Worm (Caenorhabditis elegans): ENCODE measurements around the gene W09C2.7.

Gene W09C2.7

ce11 chrIV:9671001-9671652 lies 49.0 kb upstream of the W09C2.7 start (continued):
- no peak for TF ChIP-seq Y116A8C.19 (tag; optimal IDR thresholded peaks at IDR 0.05; ENCODE audit: borderline replicate concordance)
- peak; percentile 79 for TF ChIP-seq nhr-77 (tag; optimal IDR thresholded peaks at IDR 0.05)
- TF ChIP-seq nhr-11 (tag; optimal IDR thresholded peaks at IDR 0.05): no peak
- peak; percentile 58 for TF ChIP-seq hpl-2 (GFP tag; optimal IDR thresholded peaks at IDR 0.05)
- no peak for TF ChIP-seq unc-98 (GFP tag; IDR thresholded peaks at IDR 0.05)
- no peak for TF ChIP-seq fkh-10 (GFP tag; optimal IDR thresholded peaks at IDR 0.05)
- TF ChIP-seq swsn-7 (tag; optimal IDR thresholded peaks at IDR 0.05): peak; percentile 43
- TF ChIP-seq ceh-63 (GFP tag; optimal IDR thresholded peaks at IDR 0.05): no peak
- peak; percentile 60 for TF ChIP-seq elt-2 (tag; optimal IDR thresholded peaks at IDR 0.05)
- TF ChIP-seq mef-2 (tag; optimal IDR thresholded peaks at IDR 0.05): no peak
- no peak for TF ChIP-seq ceh-82 (tag; optimal IDR thresholded peaks at IDR 0.05)
- no peak for TF ChIP-seq unc-62 (GFP tag; optimal IDR thresholded peaks at IDR 0.05)
- no peak for TF ChIP-seq nhr-84 (tag; optimal IDR thresholded peaks at IDR 0.05)
- TF ChIP-seq blmp-1 (tag; optimal IDR thresholded peaks at IDR 0.05): peak; percentile 84
- peak in 4 of 6 experiments; percentile 13 to 68 (median 24) for TF ChIP-seq elt-3 (tag; optimal IDR thresholded peaks at IDR 0.05)
- peak in 1 of 2 experiments; percentile 69 for TF ChIP-seq lin-35 (GFP tag; optimal IDR thresholded peaks at IDR 0.05)
- peak; percentile 11 for TF ChIP-seq lin-13 (GFP tag; optimal IDR thresholded peaks at IDR 0.05)
- no peak; the same call in 1 of the 2 replicates for TF ChIP-seq isw-1 (GFP tag; IDR thresholded peaks at IDR 0.05)
- peak; percentile 10 for TF ChIP-seq jun-1 (tag; optimal IDR thresholded peaks at IDR 0.05)
- TF ChIP-seq efl-3 (GFP tag; optimal IDR thresholded peaks at IDR 0.05): no peak
- TF ChIP-seq nhr-19 (GFP tag; conservative IDR thresholded peaks at IDR 0.05): peak; percentile 62
- TF ChIP-seq hlh-4 (tag; optimal IDR thresholded peaks at IDR 0.05): no peak
- TF ChIP-seq nhr-90 (tag; optimal IDR thresholded peaks at IDR 0.05; ENCODE audit: poor library complexity): peak; percentile 70
- TF ChIP-seq sup-37 (GFP tag; optimal IDR thresholded peaks at IDR 0.05): no peak
- TF ChIP-seq lir-3 (tag; optimal IDR thresholded peaks at IDR 0.05; ENCODE audit: poor library complexity): peak; percentile 29
- no peak for TF ChIP-seq ceh-8 (GFP tag; optimal IDR thresholded peaks at IDR 0.05)
- TF ChIP-seq mep-1 (tag; optimal IDR thresholded peaks at IDR 0.05): peak; percentile 73
- peak; percentile 46 to 96 for TF ChIP-seq mdl-1 (tag; optimal IDR thresholded peaks at IDR 0.05)
- no peak for TF ChIP-seq egl-13 (tag; optimal IDR thresholded peaks at IDR 0.05)
- no peak for TF ChIP-seq aha-1 (tag; optimal IDR thresholded peaks at IDR 0.05)
- peak; percentile 30 for TF ChIP-seq rnt-1 (tag; optimal IDR thresholded peaks at IDR 0.05)
- no peak for TF ChIP-seq sox-4 (tag; optimal IDR thresholded peaks at IDR 0.05)
- TF ChIP-seq hlh-17 (GFP tag; optimal IDR thresholded peaks at IDR 0.05; ENCODE audit: borderline replicate concordance): no peak
- peak; percentile 46 for TF ChIP-seq nhr-237 (tag; optimal IDR thresholded peaks at IDR 0.05)
- TF ChIP-seq lsy-2 (tag; optimal IDR thresholded peaks at IDR 0.05): peak; percentile 53 to 64

ce11 chrIV:9669969-9670368 lies 47.8 kb upstream of the W09C2.7 start:
- no peak for TF ChIP-seq mab-9 (GFP tag; IDR thresholded peaks at IDR 0.05)
- no peak for TF ChIP-seq snpc-4 (tag; optimal IDR thresholded peaks at IDR 0.05)
- no peak for TF ChIP-seq Y116A8C.19 (tag; optimal IDR thresholded peaks at IDR 0.05; ENCODE audit: borderline replicate concordance)
- TF ChIP-seq C04F5.9 (tag; optimal IDR thresholded peaks at IDR 0.05): peak; percentile 24
- no peak for TF ChIP-seq zag-1 (tag; optimal IDR thresholded peaks at IDR 0.05)
- no peak for TF ChIP-seq ces-1 (GFP tag; optimal IDR thresholded peaks at IDR 0.05)
- no peak for TF ChIP-seq nhr-84 (tag; optimal IDR thresholded peaks at IDR 0.05)
- TF ChIP-seq ceh-82 (tag; optimal IDR thresholded peaks at IDR 0.05): peak in 2 of 3 experiments; percentile 1 to 31
- TF ChIP-seq ama-1 (optimal IDR thresholded peaks at IDR 0.05): peak; percentile 9
- peak; percentile 74 for TF ChIP-seq nhr-90 (tag; optimal IDR thresholded peaks at IDR 0.05; ENCODE audit: poor library complexity)
- TF ChIP-seq egl-13 (tag; optimal IDR thresholded peaks at IDR 0.05): no peak
- TF ChIP-seq blmp-1 (tag; optimal IDR thresholded peaks at IDR 0.05): peak; percentile 77
- TF ChIP-seq unc-86 (tag; optimal IDR thresholded peaks at IDR 0.05): no peak
- TF ChIP-seq nhr-237 (tag; optimal IDR thresholded peaks at IDR 0.05): no peak
- peak; percentile 39 to 75 for TF ChIP-seq lin-35 (GFP tag; optimal IDR thresholded peaks at IDR 0.05)
- TF ChIP-seq fos-1 (tag; optimal IDR thresholded peaks at IDR 0.05): no peak
- no peak for TF ChIP-seq ceh-63 (GFP tag; optimal IDR thresholded peaks at IDR 0.05)
- TF ChIP-seq lir-3 (tag; optimal IDR thresholded peaks at IDR 0.05; ENCODE audit: poor library complexity): peak; percentile 19
- no peak for TF ChIP-seq unc-98 (GFP tag; IDR thresholded peaks at IDR 0.05)
- peak; percentile 67 for TF ChIP-seq rnt-1 (tag; optimal IDR thresholded peaks at IDR 0.05)
- TF ChIP-seq hlh-4 (tag; optimal IDR thresholded peaks at IDR 0.05): no peak
- TF ChIP-seq sptf-1 (tag; optimal IDR thresholded peaks at IDR 0.05): no peak
- no peak for TF ChIP-seq lin-15B (tag; optimal IDR thresholded peaks at IDR 0.05)
- no peak for TF ChIP-seq aha-1 (tag; optimal IDR thresholded peaks at IDR 0.05)
- TF ChIP-seq nhr-11 (tag; optimal IDR thresholded peaks at IDR 0.05): peak; percentile 7
- peak; percentile 98 for TF ChIP-seq nhr-85 (tag)
- no peak for TF ChIP-seq sup-37 (GFP tag; optimal IDR thresholded peaks at IDR 0.05)
- no peak for TF ChIP-seq fkh-8 (tag; optimal IDR thresholded peaks at IDR 0.05)
- peak; percentile 56 for TF ChIP-seq jun-1 (tag; optimal IDR thresholded peaks at IDR 0.05)
- TF ChIP-seq nhr-19 (GFP tag; conservative IDR thresholded peaks at IDR 0.05): peak; percentile 73
- peak; percentile 96 for TF ChIP-seq nhr-20 (tag; optimal IDR thresholded peaks at IDR 0.05)
- TF ChIP-seq ceh-90 (tag; optimal IDR thresholded peaks at IDR 0.05): no peak

Measured in whole organism, L1 larva.